Fruit fly (Drosophila melanogaster): ENCODE data around the gene CG14958.

Gene CG14958

dm6 chr3L:3189647-3190046 is at the start of gene CG14958, which contains the start of gene CG42525:
Gene CG14958, plus strand, starts transcription at chr3L:3189978.
Gene CG42525, minus strand, starts transcription at chr3L:3189747.
- TF ChIP-seq CG7045 (GFP tag; optimal IDR thresholded peaks at IDR 0.05) (no peak), CG33017 (tag; optimal IDR thresholded peaks at IDR 0.05) (no peak), ovo (GFP tag; optimal IDR thresholded peaks at IDR 0.05) (no peak), CG1620 (GFP tag; optimal IDR thresholded peaks at IDR 0.05) (no peak), tj (GFP tag; optimal IDR thresholded peaks at IDR 0.05) (no peak), cic (GFP tag; optimal IDR thresholded peaks at IDR 0.05) (no peak), cnc (optimal IDR thresholded peaks at IDR 0.05) (no peak), kay (GFP tag; ENCODE audit: borderline replicate concordance) (no peak), Crg-1 (GFP tag; optimal IDR thresholded peaks at IDR 0.05) (no peak), Mnt (GFP tag; optimal IDR thresholded peaks at IDR 0.05) (no peak), CG7101 (tag; optimal IDR thresholded peaks at IDR 0.05) (no peak)

- TF ChIP-seq CG11617 (GFP tag; optimal IDR thresholded peaks at IDR 0.05): no peak
- no peak for TF ChIP-seq CG7045 (GFP tag; optimal IDR thresholded peaks at IDR 0.05)
- TF ChIP-seq toe (GFP tag; optimal IDR thresholded peaks at IDR 0.05): no peak
- no peak for TF ChIP-seq ovo (GFP tag; optimal IDR thresholded peaks at IDR 0.05)
- no peak for TF ChIP-seq tj (GFP tag; optimal IDR thresholded peaks at IDR 0.05)
- TF ChIP-seq CG1620 (GFP tag; optimal IDR thresholded peaks at IDR 0.05): no peak
- TF ChIP-seq Hr96 (GFP tag; optimal IDR thresholded peaks at IDR 0.05): no peak
- no peak for TF ChIP-seq bab1 (GFP tag; optimal IDR thresholded peaks at IDR 0.05)
- no peak for TF ChIP-seq cic (GFP tag; optimal IDR thresholded peaks at IDR 0.05)
- TF ChIP-seq CG33017 (tag; optimal IDR thresholded peaks at IDR 0.05): no peak
- no peak for TF ChIP-seq CG5204 (GFP tag; optimal IDR thresholded peaks at IDR 0.05)
- no peak for TF ChIP-seq Mnt (GFP tag; optimal IDR thresholded peaks at IDR 0.05)
- no peak for TF ChIP-seq Clk (GFP tag; optimal IDR thresholded peaks at IDR 0.05)
- TF ChIP-seq CG12768 (GFP tag; optimal IDR thresholded peaks at IDR 0.05): no peak
- TF ChIP-seq Crg-1 (GFP tag; optimal IDR thresholded peaks at IDR 0.05): no peak
- no peak for TF ChIP-seq CG7101 (tag; optimal IDR thresholded peaks at IDR 0.05)
- no peak for TF ChIP-seq pad (GFP tag; optimal IDR thresholded peaks at IDR 0.05)
- TF ChIP-seq cnc (optimal IDR thresholded peaks at IDR 0.05): no peak
- TF ChIP-seq kay (GFP tag; ENCODE audit: borderline replicate concordance): no peak
- no peak for TF ChIP-seq CG14711 (tag; optimal IDR thresholded peaks at IDR 0.05)
Measured at dm6 chr3L:3141411-3141810, 48.4 kb upstream of the CG14958 start.

- TF ChIP-seq CG11617 (GFP tag; optimal IDR thresholded peaks at IDR 0.05) (no peak), pad (GFP tag; optimal IDR thresholded peaks at IDR 0.05) (no peak), ovo (GFP tag; optimal IDR thresholded peaks at IDR 0.05) (peak; percentile 29), tj (GFP tag; optimal IDR thresholded peaks at IDR 0.05) (no peak), CG7101 (tag; optimal IDR thresholded peaks at IDR 0.05) (no peak), cnc (optimal IDR thresholded peaks at IDR 0.05) (peak in 1 of 2 experiments; percentile 8), Mnt (GFP tag; optimal IDR thresholded peaks at IDR 0.05) (peak; percentile 52)
Measured at dm6 chr3L:3142516-3143382, 47.0 kb upstream of the CG14958 start.

- peak; percentile 54 for TF ChIP-seq CG12768 (GFP tag; optimal IDR thresholded peaks at IDR 0.05)
- TF ChIP-seq CG33017 (tag; optimal IDR thresholded peaks at IDR 0.05): no peak
- TF ChIP-seq Clk (GFP tag; optimal IDR thresholded peaks at IDR 0.05): no peak
- peak; percentile 98 for TF ChIP-seq CG14711 (tag; optimal IDR thresholded peaks at IDR 0.05)
- no peak for TF ChIP-seq cnc (optimal IDR thresholded peaks at IDR 0.05)
- TF ChIP-seq ovo (GFP tag; optimal IDR thresholded peaks at IDR 0.05): no peak
- TF ChIP-seq CG11617 (GFP tag; optimal IDR thresholded peaks at IDR 0.05): peak; percentile 10
- TF ChIP-seq bab1 (GFP tag; optimal IDR thresholded peaks at IDR 0.05): peak; percentile 55
- TF ChIP-seq CG7101 (tag; optimal IDR thresholded peaks at IDR 0.05): peak; percentile 12
- TF ChIP-seq CG1620 (GFP tag; optimal IDR thresholded peaks at IDR 0.05): peak; percentile 27
- no peak for TF ChIP-seq CG5204 (GFP tag; optimal IDR thresholded peaks at IDR 0.05)
- TF ChIP-seq Mnt (GFP tag; optimal IDR thresholded peaks at IDR 0.05): peak; percentile 57
- TF ChIP-seq tj (GFP tag; optimal IDR thresholded peaks at IDR 0.05): peak; percentile 59
- TF ChIP-seq cic (GFP tag; optimal IDR thresholded peaks at IDR 0.05): no peak
- no peak for TF ChIP-seq kay (GFP tag; ENCODE audit: borderline replicate concordance)
- peak; percentile 21 for TF ChIP-seq CG7045 (GFP tag; optimal IDR thresholded peaks at IDR 0.05)
Measured at dm6 chr3L:3143383-3143962, 46.3 kb upstream of the CG14958 start, which contains the start of the genes CG11537 and Alg2. Gene CG11537, minus strand, starts transcription at chr3L:3143457. Gene Alg2, plus strand, starts transcription at chr3L:3143808.

dm6 chr3L:3148125-3149059 is 41.4 kb upstream of the CG14958 start, which contains the start of the genes Usp5 and BtbVII:
Gene Usp5, minus strand, starts transcription at chr3L:3148358.
Gene BtbVII, plus strand, starts transcription at chr3L:3148646.
- peak; percentile 78 for TF ChIP-seq ovo (GFP tag; optimal IDR thresholded peaks at IDR 0.05)
- TF ChIP-seq CG1620 (GFP tag; optimal IDR thresholded peaks at IDR 0.05): peak; percentile 85
- TF ChIP-seq CG7045 (GFP tag; optimal IDR thresholded peaks at IDR 0.05): peak; percentile 45
- peak; percentile 48 for TF ChIP-seq CG14711 (tag; optimal IDR thresholded peaks at IDR 0.05)
- peak; percentile 73 for TF ChIP-seq Crg-1 (GFP tag; optimal IDR thresholded peaks at IDR 0.05)
- TF ChIP-seq CG33017 (tag; optimal IDR thresholded peaks at IDR 0.05): peak; percentile 0
- TF ChIP-seq tj (GFP tag; optimal IDR thresholded peaks at IDR 0.05): peak; percentile 43
- peak; percentile 70 for TF ChIP-seq CG11617 (GFP tag; optimal IDR thresholded peaks at IDR 0.05)
- TF ChIP-seq pad (GFP tag; optimal IDR thresholded peaks at IDR 0.05): peak; percentile 55
- TF ChIP-seq cnc (optimal IDR thresholded peaks at IDR 0.05): peak; percentile 80 to 92
- TF ChIP-seq Hr96 (GFP tag; optimal IDR thresholded peaks at IDR 0.05): peak; percentile 86
- TF ChIP-seq bab1 (GFP tag; optimal IDR thresholded peaks at IDR 0.05): peak; percentile 82
- peak; percentile 62 for TF ChIP-seq CG12768 (GFP tag; optimal IDR thresholded peaks at IDR 0.05)
- TF ChIP-seq toe (GFP tag; optimal IDR thresholded peaks at IDR 0.05): peak; percentile 84
- no peak for TF ChIP-seq CG5204 (GFP tag; optimal IDR thresholded peaks at IDR 0.05)
- TF ChIP-seq cic (GFP tag; optimal IDR thresholded peaks at IDR 0.05): peak; percentile 24
- peak; percentile 56 for TF ChIP-seq Clk (GFP tag; optimal IDR thresholded peaks at IDR 0.05)
- peak; percentile 71 for TF ChIP-seq Mnt (GFP tag; optimal IDR thresholded peaks at IDR 0.05)
- no peak for TF ChIP-seq kay (GFP tag; ENCODE audit: borderline replicate concordance)
- peak; percentile 73 for TF ChIP-seq CG7101 (tag; optimal IDR thresholded peaks at IDR 0.05)

Measured in whole organism, adult.